Fruit fly (Drosophila melanogaster) whole organism, embryonic: Measurements from ENCODE around the gene Rpn10.
A peak's percentile ranks its signal among the peaks of the same experiment; 100 is the strongest.

Source experiments
- CG12155 ChIP-seq: fragments of 200-800 bp; sonication (Bioruptor generic); optimal IDR thresholded peaks from 3 replicates; lab custom pipeline; 2016; ENCODE audit warnings: missing biosample characterization, missing genetic modification characterization
- CG14710 ChIP-seq: fragments of 200-800 bp; sonication (Bioruptor generic); optimal IDR thresholded peaks from 3 replicates; lab custom pipeline; 2019; ENCODE audit warnings: missing biosample characterization, mild to moderate bottlenecking, missing genetic modification characterization, moderate library complexity
- CG1602 ChIP-seq: fragments of 200-800 bp; sonication (Bioruptor generic); optimal IDR thresholded peaks from 3 replicates; lab custom pipeline; 2016; ENCODE audit warnings: missing biosample characterization, missing genetic modification characterization
- CG5180 ChIP-seq: fragments of 200-800 bp; sonication (Bioruptor generic); optimal IDR thresholded peaks from 3 replicates; lab custom pipeline; 2017; ENCODE audit warnings: missing biosample characterization, missing genetic modification characterization, mild to moderate bottlenecking, moderate library complexity, missing genetic modification reagents
- Dll ChIP-seq: fragments of 200-800 bp; sonication (Bioruptor generic); IDR thresholded peaks from 4 replicates; pipeline ENCODE4 v1.3.6; 2022; ENCODE audit warnings: missing biosample characterization, missing genetic modification characterization; ENCODE audit not compliant: partially characterized antibody
- ab ChIP-seq: fragments of 200-800 bp; sonication (Bioruptor generic); optimal IDR thresholded peaks from 2 replicates; lab custom pipeline; 2016; ENCODE audit warnings: missing biosample characterization, missing genetic modification characterization
- chif ChIP-seq, 2 experiments: fragments of 200-800 bp; sonication (Bioruptor generic); optimal IDR thresholded peaks; 3 replicates each; lab custom pipeline; 2016; ENCODE audit warnings: missing biosample characterization in 2 of 2, missing genetic modification characterization in 2 of 2
- dmrt99B ChIP-seq: fragments of 200-800 bp; sonication (Bioruptor generic); optimal IDR thresholded peaks from 2 replicates; lab custom pipeline; 2018; ENCODE audit warnings: missing biosample characterization, mild to moderate bottlenecking, missing genetic modification characterization, moderate library complexity
- emc ChIP-seq: fragments of 200-800 bp; sonication (Bioruptor generic); optimal IDR thresholded peaks from 2 replicates; lab custom pipeline; 2016; ENCODE audit warnings: missing biosample characterization, missing genetic modification characterization
- gcm2 ChIP-seq: fragments of 200-800 bp; sonication (Bioruptor generic); optimal IDR thresholded peaks from 2 replicates; lab custom pipeline; 2016; ENCODE audit warnings: missing biosample characterization, missing genetic modification characterization
- pros ChIP-seq: fragments of 200-800 bp; sonication (Bioruptor generic); optimal IDR thresholded peaks from 3 replicates; lab custom pipeline; 2019; ENCODE audit warnings: missing biosample characterization, mild to moderate bottlenecking, missing genetic modification characterization, moderate library complexity
- ttk ChIP-seq: fragments of 200-800 bp; sonication (Bioruptor generic); IDR thresholded peaks from 2 replicates; pipeline ENCODE4 v2.1.2; 2022; ENCODE audit warnings: missing biosample characterization, missing genetic modification characterization
- vvl ChIP-seq: fragments of 200-800 bp; sonication (Bioruptor generic); IDR thresholded peaks from 2 replicates; pipeline ENCODE4 v1.3.6; 2022; ENCODE audit warnings: missing biosample characterization, missing genetic modification characterization

dm6 chr3L:21496865-21497634, 39.8 kb upstream of the Rpn10 start, which contains the start of gene Hr78:
- TF ChIP-seq ab (GFP tag; lab: Kevin White, UChicago) (no peak), chif (GFP tag; optimal IDR thresholded peaks at IDR 0.05; lab: Kevin White, UChicago) (no peak), pros (GFP tag; lab: Kevin White, UChicago) (no peak), ttk (GFP tag; lab: Robert Waterston, UW) (no peak; the same call in 1 of the 2 replicates), emc (GFP tag; lab: Kevin White, UChicago) (no peak), CG14710 (tag; lab: Kevin White, UChicago) (peak; percentile 72), dmrt99B (tag; lab: Kevin White, UChicago) (peak; percentile 90), CG1602 (peak; percentile 56), Dll (no peak), CG5180 (GFP tag; lab: Kevin White, UChicago) (peak; percentile 65), vvl (peak; percentile 88), gcm2 (GFP tag; lab: Kevin White, UChicago) (no peak), CG12155 (GFP tag; lab: Kevin White, UChicago) (peak; percentile 58)
